Fruit fly (Drosophila melanogaster) whole organism, pupa: ENCODE results near the gene mfas.

Experiments
- CG13204 ChIP-seq: fragments of 200-800 bp; sonication (Bioruptor generic); optimal IDR thresholded peaks from 2 replicates; lab custom pipeline; 2018; ENCODE audit warnings: missing biosample characterization, mild to moderate bottlenecking, missing genetic modification characterization, moderate library complexity
- CG14655 ChIP-seq: fragments of 200-800 bp; sonication (Bioruptor generic); optimal IDR thresholded peaks from 3 replicates; lab custom pipeline; 2017; ENCODE audit warnings: mild to moderate bottlenecking, missing biosample characterization, missing genetic modification reagents, missing genetic modification characterization
- CG32121 ChIP-seq: fragments of 200-800 bp; sonication (Bioruptor generic); IDR thresholded peaks from 2 replicates; pipeline ENCODE4 v1.3.6; 2022; ENCODE audit warnings: missing biosample characterization, missing genetic modification characterization
- CG34367 ChIP-seq: fragments of 200-800 bp; sonication (Bioruptor generic); optimal IDR thresholded peaks from 2 replicates; lab custom pipeline; 2018; ENCODE audit warnings: missing biosample characterization, mild to moderate bottlenecking, missing genetic modification characterization
- CG8159 ChIP-seq: fragments of 200-800 bp; sonication (Bioruptor generic); optimal IDR thresholded peaks from 3 replicates; lab custom pipeline; 2018; ENCODE audit warnings: missing biosample characterization, mild to moderate bottlenecking, missing genetic modification characterization, moderate library complexity
- CG8301 ChIP-seq: fragments of 200-800 bp; sonication (Bioruptor generic); optimal IDR thresholded peaks from 2 replicates; lab custom pipeline; 2018; ENCODE audit warnings: missing biosample characterization, mild to moderate bottlenecking, missing genetic modification characterization
- EcR ChIP-seq: fragments of 200-800 bp; sonication (Bioruptor generic); optimal IDR thresholded peaks from 3 replicates; lab custom pipeline; 2019; ENCODE audit warnings: missing biosample characterization, missing genetic modification characterization, mild to moderate bottlenecking, moderate library complexity, missing genetic modification reagents
- fd96Ca ChIP-seq: fragments of 200-800 bp; sonication (Bioruptor generic); IDR thresholded peaks from 3 replicates; pipeline ENCODE4 v1.3.6; 2022; ENCODE audit warnings: missing biosample characterization, missing genetic modification characterization

- TF ChIP-seq CG13204 (GFP tag; lab: Kevin White, UChicago) (no peak), fd96Ca (no peak), CG32121 (GFP tag; lab: Robert Waterston, UW) (no peak), CG8301 (no peak), EcR (GFP tag; lab: Kevin White, UChicago) (no peak), CG14655 (no peak), CG34367 (tag; lab: Kevin White, UChicago) (no peak), CG8159 (no peak)
Measured at dm6 chr3R:11998130-11998529, 5.0 kb upstream of the mfas start.
